Worm (Caenorhabditis elegans): ENCODE measurements around the gene gas-1.

Gene gas-1

DNA sequence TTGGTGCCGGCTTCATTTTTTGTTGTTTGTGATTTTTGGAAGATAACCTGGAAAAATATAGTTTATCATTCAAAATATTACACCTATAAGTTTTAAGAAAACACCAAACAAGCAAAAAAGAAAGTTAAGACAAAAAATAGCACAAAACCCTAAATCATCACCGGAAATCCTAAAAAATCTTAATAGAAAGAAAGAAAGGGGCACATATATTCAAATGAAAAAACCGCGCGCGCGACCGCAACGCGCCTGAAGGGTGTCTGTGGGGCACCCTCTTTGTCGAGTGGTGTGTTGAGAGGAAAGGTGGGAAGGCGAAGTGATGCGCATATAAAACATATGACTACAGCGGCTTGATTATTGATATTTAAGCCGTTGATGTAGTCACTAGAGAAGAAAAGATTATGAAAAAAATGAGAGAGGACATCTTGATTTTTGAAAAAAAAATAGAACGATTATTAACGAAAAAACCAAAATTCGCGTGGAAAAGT lies 23.6 kb upstream of the gas-1 start, which contains the start of gene K09E9.3:
Gene K09E9.3, minus strand, starts transcription at position 51 of the 485 bp plus-strand sequence.
- TF ChIP-seq fkh-2 (tag; optimal IDR thresholded peaks at IDR 0.05) (no peak), nhr-11 (tag; optimal IDR thresholded peaks at IDR 0.05) (no peak), hmg-11 (tag; optimal IDR thresholded peaks at IDR 0.05) (peak; percentile 65), daf-12 (tag; optimal IDR thresholded peaks at IDR 0.05) (no peak), pha-4 (tag; optimal IDR thresholded peaks at IDR 0.05) (peak; percentile 24), lin-39 (tag; optimal IDR thresholded peaks at IDR 0.05) (peak; percentile 66), elt-2 (tag; optimal IDR thresholded peaks at IDR 0.05) (peak; percentile 13), nhr-25 (tag; optimal IDR thresholded peaks at IDR 0.05) (no peak), nhr-12 (tag; optimal IDR thresholded peaks at IDR 0.05) (no peak), pqm-1 (tag; optimal IDR thresholded peaks at IDR 0.05) (no peak), nfya-1 (tag; optimal IDR thresholded peaks at IDR 0.05; ENCODE audit: insufficient read depth) (peak; percentile 48)

- TF ChIP-seq jun-1 (tag; optimal IDR thresholded peaks at IDR 0.05): peak; percentile 90
- TF ChIP-seq nhr-76 (tag; optimal IDR thresholded peaks at IDR 0.05): no peak
- TF ChIP-seq unc-62 (GFP tag; optimal IDR thresholded peaks at IDR 0.05): no peak
- no peak for TF ChIP-seq lin-15B (tag; optimal IDR thresholded peaks at IDR 0.05)
- no peak for TF ChIP-seq egl-5 (tag; optimal IDR thresholded peaks at IDR 0.05)
- no peak for TF ChIP-seq ZK546.5 (tag; optimal IDR thresholded peaks at IDR 0.05)
- no peak for TF ChIP-seq fkh-2 (tag; optimal IDR thresholded peaks at IDR 0.05)
- peak; percentile 78 for TF ChIP-seq ceh-28 (tag; optimal IDR thresholded peaks at IDR 0.05)
- TF ChIP-seq daf-12 (tag; optimal IDR thresholded peaks at IDR 0.05): no peak
- no peak for TF ChIP-seq R02D3.7 (tag; optimal IDR thresholded peaks at IDR 0.05)
- TF ChIP-seq sea-2 (GFP tag; optimal IDR thresholded peaks at IDR 0.05): no peak
- TF ChIP-seq hmg-11 (tag; optimal IDR thresholded peaks at IDR 0.05): no peak
- peak; percentile 17 for TF ChIP-seq nhr-23 (tag; optimal IDR thresholded peaks at IDR 0.05)
- no peak for TF ChIP-seq nhr-67 (tag; optimal IDR thresholded peaks at IDR 0.05)
- TF ChIP-seq nhr-77 (tag; optimal IDR thresholded peaks at IDR 0.05): peak; percentile 35
- TF ChIP-seq ztf-11 (tag; optimal IDR thresholded peaks at IDR 0.05): no peak
- peak; percentile 51 for TF ChIP-seq aly-2 (tag; optimal IDR thresholded peaks at IDR 0.05)
- no peak for TF ChIP-seq ceh-16 (tag; optimal IDR thresholded peaks at IDR 0.05)
- TF ChIP-seq eor-1 (tag; optimal IDR thresholded peaks at IDR 0.05): no peak
- TF ChIP-seq elt-2 (tag; optimal IDR thresholded peaks at IDR 0.05): peak; percentile 99
- TF ChIP-seq nhr-25 (tag; optimal IDR thresholded peaks at IDR 0.05): peak; percentile 31
- peak; percentile 59 for TF ChIP-seq skn-1 (tag; optimal IDR thresholded peaks at IDR 0.05)
- TF ChIP-seq ama-1 (optimal IDR thresholded peaks at IDR 0.05): peak; percentile 85
- peak; percentile 97 for TF ChIP-seq pqm-1 (tag; optimal IDR thresholded peaks at IDR 0.05)
- no peak for TF ChIP-seq nhr-28 (tag; optimal IDR thresholded peaks at IDR 0.05)
- no peak for TF ChIP-seq nhr-11 (tag; optimal IDR thresholded peaks at IDR 0.05)
- TF ChIP-seq mdl-1 (tag; optimal IDR thresholded peaks at IDR 0.05): no peak
- TF ChIP-seq lsy-12 (tag; optimal IDR thresholded peaks at IDR 0.05): peak; percentile 51
- TF ChIP-seq nhr-237 (tag; optimal IDR thresholded peaks at IDR 0.05): no peak
- TF ChIP-seq ceh-82 (tag; optimal IDR thresholded peaks at IDR 0.05): no peak
- TF ChIP-seq zag-1 (tag; optimal IDR thresholded peaks at IDR 0.05): no peak
- peak; percentile 89 for TF ChIP-seq fos-1 (tag; optimal IDR thresholded peaks at IDR 0.05)
- TF ChIP-seq snpc-4 (tag; optimal IDR thresholded peaks at IDR 0.05): peak; percentile 12
- TF ChIP-seq pha-4 (tag; optimal IDR thresholded peaks at IDR 0.05): peak; percentile 91
- TF ChIP-seq ceh-9 (tag; optimal IDR thresholded peaks at IDR 0.05): no peak
- peak; percentile 56 for TF ChIP-seq nfya-1 (tag; optimal IDR thresholded peaks at IDR 0.05; ENCODE audit: insufficient read depth)
- no peak for TF ChIP-seq ztf-4 (tag; optimal IDR thresholded peaks at IDR 0.05)
- TF ChIP-seq nhr-12 (tag; optimal IDR thresholded peaks at IDR 0.05): no peak
- no peak for TF ChIP-seq egl-27 (tag; optimal IDR thresholded peaks at IDR 0.05)
- TF ChIP-seq lin-39 (tag; optimal IDR thresholded peaks at IDR 0.05): no peak
- TF ChIP-seq fkh-10 (GFP tag; optimal IDR thresholded peaks at IDR 0.05): no peak
- no peak for TF ChIP-seq unc-39 (tag; optimal IDR thresholded peaks at IDR 0.05)
- TF ChIP-seq elt-1 (tag; optimal IDR thresholded peaks at IDR 0.05): no peak
- no peak for TF ChIP-seq tbx-2 (tag; optimal IDR thresholded peaks at IDR 0.05)
- TF ChIP-seq elt-3 (tag; optimal IDR thresholded peaks at IDR 0.05): no peak
- no peak for TF ChIP-seq mml-1 (tag; optimal IDR thresholded peaks at IDR 0.05)
- no peak for TF ChIP-seq nhr-43 (tag; optimal IDR thresholded peaks at IDR 0.05; ENCODE audit: poor library complexity, severe bottlenecking)
Measured at ce11 chrX:15610527-15611091, 20.4 kb upstream of the gas-1 start.

Data from whole organism, L3 larva.